Fruit fly (Drosophila melanogaster): ENCODE measurements around the gene cype.

DNA sequence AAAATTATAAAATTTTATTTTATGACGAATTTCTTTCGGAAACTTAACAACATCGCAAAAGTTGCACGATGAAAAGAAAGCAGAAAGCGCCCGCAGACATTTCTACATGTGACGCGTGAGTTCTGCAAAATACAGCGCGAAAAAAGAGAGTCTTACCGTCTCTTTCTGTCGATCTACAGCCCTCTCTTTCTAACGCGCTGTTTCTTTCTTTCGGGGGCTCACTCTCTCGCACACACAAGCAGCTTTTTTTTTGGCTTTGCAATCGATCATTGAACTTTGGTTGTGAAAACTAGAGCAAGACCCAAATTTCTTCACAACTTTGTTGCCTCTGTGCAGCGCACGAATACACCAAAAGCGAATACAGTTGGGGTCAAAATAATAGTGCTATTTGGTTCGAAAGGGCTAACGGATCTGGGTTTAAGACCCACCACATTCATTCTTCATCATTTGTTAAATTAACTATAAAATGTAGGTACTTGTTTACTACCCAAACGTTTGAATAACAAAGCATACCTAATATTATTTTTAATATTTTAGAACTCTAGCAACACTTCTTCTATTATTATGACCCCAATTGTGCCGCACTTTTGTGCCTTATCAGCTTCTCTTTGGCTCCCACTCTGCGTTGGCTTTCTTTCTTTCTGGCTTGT, 27.9 kb upstream of the cype start:
- TF ChIP-seq spab (GFP tag; optimal IDR thresholded peaks at IDR 0.05), result no peak
- peak; percentile 28 for TF ChIP-seq CG16779 (tag; optimal IDR thresholded peaks at IDR 0.05)
- peak; percentile 58 for TF ChIP-seq cyc (GFP tag; optimal IDR thresholded peaks at IDR 0.05)
- TF ChIP-seq Sox102F (GFP tag; optimal IDR thresholded peaks at IDR 0.05), result peak; percentile 79
- TF ChIP-seq CG1621 (tag; optimal IDR thresholded peaks at IDR 0.05), result no peak
- peak; percentile 77 for TF ChIP-seq Sox14 (GFP tag; optimal IDR thresholded peaks at IDR 0.05)
- TF ChIP-seq CG6163 (GFP tag; IDR thresholded peaks at IDR 0.05), result peak; percentile 40; the same call in 1 of the 3 replicates
- TF ChIP-seq CG11294 (GFP tag; IDR thresholded peaks at IDR 0.05), result no peak
- TF ChIP-seq Sox15 (GFP tag; optimal IDR thresholded peaks at IDR 0.05), result peak; percentile 49
- peak; percentile 75 for TF ChIP-seq Eip93F (GFP tag; optimal IDR thresholded peaks at IDR 0.05)
- peak; percentile 76 for TF ChIP-seq topi (GFP tag; optimal IDR thresholded peaks at IDR 0.05)
- TF ChIP-seq OdsH (GFP tag; optimal IDR thresholded peaks at IDR 0.05), result peak; percentile 83
- no peak for TF ChIP-seq Hr38 (GFP tag; optimal IDR thresholded peaks at IDR 0.05)
